Worm (Caenorhabditis elegans) whole organism, L4 larva: ENCODE measurements around the gene T24E12.2.

ENCODE experiments used
- Y5F2A.4 ChIP-seq: fragments of 200-800 bp; sonication (Bioruptor generic); optimal IDR thresholded peaks from 2 replicates; lab custom pipeline; 2018; ENCODE audit warnings: mild to moderate bottlenecking, missing genetic modification characterization, missing compliant biosample characterization
- ZK546.5 ChIP-seq, 2 experiments: sonication (generic microtip); optimal IDR thresholded peaks; 2 replicates each; lab custom pipeline; 2017; ENCODE audit warnings: missing biosample characterization in 2 of 2, missing genetic modification characterization in 2 of 2
- aly-2 ChIP-seq: sonication (generic microtip); optimal IDR thresholded peaks from 2 replicates; lab custom pipeline; 2018; ENCODE audit warnings: missing biosample characterization, missing genetic modification characterization
- ceh-32 ChIP-seq: sonication (generic microtip); optimal IDR thresholded peaks from 2 replicates; lab custom pipeline; 2016; ENCODE audit warnings: mild to moderate bottlenecking, missing genetic modification characterization, missing compliant biosample characterization; ENCODE audit not compliant: poor library complexity
- daf-12 ChIP-seq: fragments of 150-350 bp; optimal IDR thresholded peaks from 2 replicates; lab custom pipeline; 2014; ENCODE audit warnings: missing biosample characterization, missing genetic modification reagents, missing genetic modification characterization
- lim-7 ChIP-seq: fragments of 200-800 bp; sonication (Bioruptor generic); IDR thresholded peaks from 2 replicates; pipeline ENCODE4 v1.3.6; 2022; ENCODE audit warnings: missing genetic modification characterization, missing compliant biosample characterization
- mxl-3 ChIP-seq: fragments of 200-800 bp; sonication (Bioruptor generic); optimal IDR thresholded peaks from 2 replicates; lab custom pipeline; 2018; ENCODE audit warnings: mild to moderate bottlenecking, missing genetic modification characterization, missing compliant biosample characterization
- nhr-237 ChIP-seq: sonication (generic microtip); optimal IDR thresholded peaks from 2 replicates; lab custom pipeline; 2017; ENCODE audit warnings: missing biosample characterization, missing genetic modification characterization
- pha-4 ChIP-seq, 2 experiments: fragments of 150-350 bp in 1 of 2; fragments of 200-800 bp in 1 of 2; sonication (Bioruptor generic) in 1 of 2; IDR thresholded peaks in 1 of 2; optimal IDR thresholded peaks in 1 of 2; 2 replicates each; pipeline versions ENCODE4 v1.3.6 to Lab custom; 2014 to 2022; ENCODE audit warnings: missing genetic modification characterization in 2 of 2, missing genetic modification reagents in 2 of 2, missing biosample characterization in 1 of 2, missing compliant biosample characterization in 1 of 2
- unc-62 ChIP-seq, 3 experiments: fragments of 150-350 bp in 1 of 3; sonication (generic microtip); optimal IDR thresholded peaks in 2 of 3; peaks in 1 of 3; 1 replicate in 1 of 3; 2 replicates in 2 of 3; lab custom pipeline; 2014 to 2017; ENCODE audit warnings: missing biosample characterization in 3 of 3, missing genetic modification characterization in 3 of 3, missing genetic modification reagents in 3 of 3, missing genotype in 1 of 3
- zag-1 ChIP-seq: fragments of 150-350 bp; optimal IDR thresholded peaks from 2 replicates; lab custom pipeline; 2014; ENCODE audit warnings: missing biosample characterization, missing genetic modification characterization
- zip-11 ChIP-seq: fragments of 200-800 bp; sonication (Bioruptor generic); IDR thresholded peaks from 2 replicates; pipeline ENCODE4 v1.3.6; 2022; ENCODE audit warnings: missing genetic modification characterization, missing compliant biosample characterization
- ztf-11 ChIP-seq: fragments of 150-350 bp; optimal IDR thresholded peaks from 2 replicates; lab custom pipeline; 2014; ENCODE audit warnings: missing biosample characterization, missing genetic modification characterization

DNA sequence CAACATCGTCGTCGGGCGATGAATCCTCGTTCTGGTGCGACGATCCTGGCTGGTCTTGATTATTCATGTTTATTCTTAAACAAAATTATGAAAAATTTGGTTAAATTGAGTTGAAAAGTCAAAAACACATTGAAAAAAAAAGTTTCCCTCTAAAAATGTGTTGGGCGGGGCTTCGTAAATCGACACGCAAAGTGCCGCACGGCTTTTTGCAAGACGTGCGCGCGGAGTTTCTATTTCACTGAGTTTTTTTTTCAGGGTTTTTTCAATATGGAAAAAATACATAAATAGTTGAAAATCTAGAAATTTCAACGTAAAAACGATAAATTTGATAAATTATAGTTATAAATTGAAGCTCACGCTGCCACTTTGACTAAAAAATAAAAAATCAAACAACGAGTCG, 25.4 kb downstream of the T24E12.2 start, which contains the start of gene F54D10.5:
- TF ChIP-seq unc-62 (GFP tag; optimal IDR thresholded peaks at IDR 0.05 in 1 of 2; lab: Kevin White, UChicago) (no peak), unc-62 (tag; optimal IDR thresholded peaks at IDR 0.05; lab: Kevin White, UChicago) (no peak), ztf-11 (tag; lab: Kevin White, UChicago) (no peak), aly-2 (tag; lab: Kevin White, UChicago) (no peak), daf-12 (tag; lab: Kevin White, UChicago) (no peak), nhr-237 (no peak), Y5F2A.4 (no peak), zag-1 (tag; lab: Kevin White, UChicago) (no peak), lim-7 (GFP tag; lab: Robert Waterston, UW) (no peak), pha-4 (GFP tag; IDR thresholded peaks at IDR 0.05; lab: Robert Waterston, UW) (peak; percentile 35; the same call in 1 of the 2 replicates), pha-4 (tag; optimal IDR thresholded peaks at IDR 0.05; lab: Kevin White, UChicago) (no peak), mxl-3 (GFP tag; lab: Kevin White, UChicago) (no peak), ceh-32 (no peak), zip-11 (GFP tag; lab: Robert Waterston, UW) (no peak), ZK546.5 (tag; optimal IDR thresholded peaks at IDR 0.05; lab: Kevin White, UChicago) (no peak)
